Worm (Caenorhabditis elegans): ENCODE data around the gene mdt-11.

The mdt-11 gene

ce11 chrIII:5018116-5018689 is 2.8 kb upstream of the mdt-11 start, which contains the start of gene wip-1 (continued):
- TF ChIP-seq fkh-3 (tag; optimal IDR thresholded peaks at IDR 0.05), result peak; percentile 21
- peak; percentile 96 for TF ChIP-seq unc-130 (GFP tag; optimal IDR thresholded peaks at IDR 0.05)
- TF ChIP-seq K12H6.12 (tag; optimal IDR thresholded peaks at IDR 0.05), result peak; percentile 97
- peak; percentile 81 for TF ChIP-seq lsy-27 (tag; optimal IDR thresholded peaks at IDR 0.05; ENCODE audit: borderline replicate concordance, insufficient read depth)
- peak; percentile 80 for TF ChIP-seq F57A8.1 (GFP tag; optimal IDR thresholded peaks at IDR 0.05)
- peak; percentile 99 for TF ChIP-seq tlf-1 (GFP tag; optimal IDR thresholded peaks at IDR 0.05)
- peak; percentile 97 for TF ChIP-seq ets-4 (GFP tag; optimal IDR thresholded peaks at IDR 0.05)
- TF ChIP-seq bed-1 (GFP tag; IDR thresholded peaks at IDR 0.05), result 0 out of 2 replicates have a peak, but pooled peaks have one; percentile 81
- peak; percentile 72 for TF ChIP-seq die-1 (tag; optimal IDR thresholded peaks at IDR 0.05)
- TF ChIP-seq nhr-90 (tag; optimal IDR thresholded peaks at IDR 0.05), result peak; percentile 92
- peak; percentile 59 for TF ChIP-seq akir-1 (GFP tag; optimal IDR thresholded peaks at IDR 0.05)
- peak; percentile 83 for TF ChIP-seq attf-6 (GFP tag; IDR thresholded peaks at IDR 0.05)
- TF ChIP-seq nhr-179 (tag; optimal IDR thresholded peaks at IDR 0.05), result no peak
- peak; percentile 87 for TF ChIP-seq F22D6.2 (tag; optimal IDR thresholded peaks at IDR 0.05)
- TF ChIP-seq tbx-9 (tag; optimal IDR thresholded peaks at IDR 0.05; ENCODE audit: borderline replicate concordance), result no peak
- no peak for TF ChIP-seq nfya-1 (tag; optimal IDR thresholded peaks at IDR 0.05; ENCODE audit: borderline replicate concordance, insufficient read depth)

- TF ChIP-seq hsf-1 (GFP tag; IDR thresholded peaks at IDR 0.05), result no peak
- no peak for TF ChIP-seq ceh-58 (GFP tag; IDR thresholded peaks at IDR 0.05)
- TF ChIP-seq snpc-1.3 (tag; optimal IDR thresholded peaks at IDR 0.05; ENCODE audit: insufficient read depth), result no peak
- no peak for TF ChIP-seq F23B12.7 (tag; optimal IDR thresholded peaks at IDR 0.05; ENCODE audit: insufficient read depth)
- TF ChIP-seq die-1 (tag; optimal IDR thresholded peaks at IDR 0.05), result no peak
Measured at ce11 chrIII:5021689-5022088, 665 bp downstream of the mdt-11 start, which contains the start of gene R144.3. Gene R144.3 (plus strand): TSS chrIII:5021989.

ce11 chrIII:5022964-5023363 is 1.9 kb downstream of the mdt-11 start, which contains the start of gene R144.13:
Gene R144.13 (plus strand): TSS chrIII:5023264.
- TF ChIP-seq ztf-28 (GFP tag; IDR thresholded peaks at IDR 0.05) (no peak), B0019.2 (GFP tag; conservative IDR thresholded peaks at IDR 0.05) (no peak), F23B12.7 (tag; optimal IDR thresholded peaks at IDR 0.05; ENCODE audit: insufficient read depth) (no peak), pha-4 (tag; optimal IDR thresholded peaks at IDR 0.05) (no peak), sptf-2 (GFP tag; optimal IDR thresholded peaks at IDR 0.05) (no peak), fkh-3 (tag; optimal IDR thresholded peaks at IDR 0.05) (no peak), F33H1.4 (GFP tag; IDR thresholded peaks at IDR 0.05) (no peak)

- TF ChIP-seq tbp1 (GFP tag; optimal IDR thresholded peaks at IDR 0.05) (no peak), Y67H2A.10 (GFP tag; conservative IDR thresholded peaks at IDR 0.05) (no peak), lin-35 (GFP tag; optimal IDR thresholded peaks at IDR 0.05) (peak in 1 of 3 experiments; percentile 4), mxl-1 (tag; optimal IDR thresholded peaks at IDR 0.05) (no peak), ama-1 (optimal IDR thresholded peaks at IDR 0.05) (peak; percentile 43), ama-1 (GFP tag; optimal IDR thresholded peaks at IDR 0.05) (no peak), ceh-79 (tag; optimal IDR thresholded peaks at IDR 0.05) (no peak), nfyb-1 (GFP tag; IDR thresholded peaks at IDR 0.05) (0 out of 2 replicates have a peak, but pooled peaks have one; percentile 12), lir-1 (GFP tag; conservative IDR thresholded peaks at IDR 0.05) (no peak), F23B12.7 (tag; optimal IDR thresholded peaks at IDR 0.05; ENCODE audit: insufficient read depth) (no peak), attf-3 (GFP tag; conservative IDR thresholded peaks at IDR 0.05) (no peak), gei-17 (GFP tag; optimal IDR thresholded peaks at IDR 0.05) (no peak), ceh-27 (GFP tag; optimal IDR thresholded peaks at IDR 0.05) (no peak), snpc-3.4 (tag; optimal IDR thresholded peaks at IDR 0.05) (no peak), ceh-40 (GFP tag; IDR thresholded peaks at IDR 0.05) (no peak), mes-4 (tag; optimal IDR thresholded peaks at IDR 0.05) (no peak), die-1 (tag; optimal IDR thresholded peaks at IDR 0.05) (no peak)
Measured at ce11 chrIII:5023642-5024041, 2.6 kb downstream of the mdt-11 start.
